Fruit fly (Drosophila melanogaster) whole organism, wandering third instar larva: ENCODE measurements around the gene CCKLR-17D1.

Experiments used
- Abd-B ChIP-seq: fragments of >200 bp; optimal IDR thresholded peaks from 2 replicates; lab custom pipeline; 2017; ENCODE audit warnings: missing biosample characterization, missing genetic modification characterization
- CG32264 ChIP-seq: fragments of 200-800 bp; sonication (Bioruptor generic); optimal IDR thresholded peaks from 2 replicates; lab custom pipeline; 2016; ENCODE audit warnings: missing biosample characterization, missing genetic modification characterization
- CrebA ChIP-seq: fragments of 200-800 bp; sonication (Bioruptor generic); optimal IDR thresholded peaks from 2 replicates; lab custom pipeline; 2016; ENCODE audit warnings: missing biosample characterization, mild to moderate bottlenecking, missing genetic modification characterization, borderline replicate concordance
- Dfd ChIP-seq: fragments of >200 bp; optimal IDR thresholded peaks from 2 replicates; lab custom pipeline; 2017; ENCODE audit warnings: missing biosample characterization, missing genetic modification characterization
- Dif ChIP-seq: fragments of 200-275, 200-300 bp; sonication (Bioruptor generic); optimal IDR thresholded peaks from 2 replicates; lab custom pipeline; 2018; ENCODE audit warnings: missing biosample characterization, missing genetic modification characterization; ENCODE audit not compliant: partially characterized antibody
- GATAd ChIP-seq: sonication (Bioruptor generic); optimal IDR thresholded peaks from 2 replicates; lab custom pipeline; 2016; ENCODE audit warnings: missing biosample characterization, missing genetic modification characterization
- Hnf4 ChIP-seq: fragments of 200-800 bp; sonication (Bioruptor generic); optimal IDR thresholded peaks from 2 replicates; lab custom pipeline; 2016; ENCODE audit warnings: missing biosample characterization, mild to moderate bottlenecking, missing genetic modification characterization
- Hr83 ChIP-seq: fragments of 200-300 bp; sonication (Bioruptor generic); optimal IDR thresholded peaks from 2 replicates; lab custom pipeline; 2016; ENCODE audit warnings: missing biosample characterization, mild to moderate bottlenecking, missing genetic modification characterization, moderate library complexity; ENCODE audit not compliant: poor library complexity, severe bottlenecking
- Jra ChIP-seq: sonication (Bioruptor generic); optimal IDR thresholded peaks from 2 replicates; lab custom pipeline; 2016; ENCODE audit warnings: missing biosample characterization, missing genetic modification characterization
- Myc ChIP-seq: fragments of >200 bp; optimal IDR thresholded peaks from 2 replicates; lab custom pipeline; 2017
- OdsH ChIP-seq: fragments of 200-800 bp; sonication (Bioruptor generic); optimal IDR thresholded peaks from 2 replicates; lab custom pipeline; 2016; ENCODE audit warnings: missing biosample characterization, mild to moderate bottlenecking, missing genetic modification characterization
- Rel ChIP-seq, 2 experiments: fragments of 200-800 bp; sonication (Bioruptor generic) in 1 of 2; optimal IDR thresholded peaks; 2 replicates in 1 of 2; 3 replicates in 1 of 2; lab custom pipeline; 2016 to 2019; ENCODE audit warnings: mild to moderate bottlenecking in 2 of 2, missing biosample characterization in 2 of 2, missing genetic modification characterization in 2 of 2, moderate library complexity in 1 of 2
- Sp1 ChIP-seq: fragments of 200-800 bp; sonication (Bioruptor generic); optimal IDR thresholded peaks from 3 replicates; lab custom pipeline; 2019; ENCODE audit warnings: missing biosample characterization, mild to moderate bottlenecking, missing genetic modification characterization, moderate library complexity
- Vsx2 ChIP-seq: fragments of 200-300, 225-300 bp; sonication (Bioruptor generic); optimal IDR thresholded peaks from 2 replicates; lab custom pipeline; 2018; ENCODE audit warnings: missing biosample characterization, missing genetic modification characterization; ENCODE audit not compliant: partially characterized antibody
- brk ChIP-seq: fragments of 200-800 bp; sonication (Bioruptor generic); optimal IDR thresholded peaks from 2 replicates; lab custom pipeline; 2016; ENCODE audit warnings: missing biosample characterization, mild to moderate bottlenecking, missing genetic modification characterization
- dl ChIP-seq, 2 experiments: fragments of 175-275, 200-275 bp in 1 of 2; fragments of 200-275 bp in 1 of 2; sonication (Bioruptor generic); optimal IDR thresholded peaks; lab custom pipeline; 2018; ENCODE audit warnings: mild to moderate bottlenecking in 2 of 2, missing biosample characterization in 2 of 2, missing genetic modification characterization in 2 of 2, moderate library complexity in 2 of 2; ENCODE audit not compliant: partially characterized antibody in 2 of 2, insufficient read depth in 1 of 2
- dmrt93B ChIP-seq: fragments of 200-800 bp; sonication (Bioruptor generic); optimal IDR thresholded peaks from 2 replicates; lab custom pipeline; 2018; ENCODE audit warnings: missing biosample characterization, mild to moderate bottlenecking, missing genetic modification characterization
- dsf ChIP-seq: sonication (Bioruptor generic); optimal IDR thresholded peaks from 2 replicates; lab custom pipeline; 2016; ENCODE audit warnings: missing biosample characterization, missing genetic modification characterization, borderline replicate concordance
- foxo ChIP-seq, 2 experiments: fragments of 200-800 bp; sonication (Bioruptor generic); optimal IDR thresholded peaks; 2 replicates in 1 of 2; 3 replicates in 1 of 2; lab custom pipeline; 2016 to 2017; ENCODE audit warnings: missing biosample characterization in 2 of 2, missing genetic modification characterization in 2 of 2
- fru ChIP-seq: fragments of 200-800 bp; sonication (Bioruptor generic); optimal IDR thresholded peaks from 3 replicates; lab custom pipeline; 2016; ENCODE audit warnings: missing biosample characterization, mild to moderate bottlenecking, missing genetic modification characterization
- jim ChIP-seq: fragments of 175-275, 200-325 bp; sonication (Bioruptor generic); optimal IDR thresholded peaks from 2 replicates; lab custom pipeline; 2016; ENCODE audit warnings: missing biosample characterization, mild to moderate bottlenecking, missing genetic modification characterization
- lola ChIP-seq: fragments of >200 bp; optimal IDR thresholded peaks from 2 replicates; lab custom pipeline; 2017; ENCODE audit warnings: missing biosample characterization, missing genetic modification characterization
- pan ChIP-seq: fragments of >200 bp; optimal IDR thresholded peaks from 2 replicates; lab custom pipeline; 2017
- psq ChIP-seq: fragments of 200-800 bp; sonication (Bioruptor generic); optimal IDR thresholded peaks from 3 replicates; lab custom pipeline; 2017; ENCODE audit warnings: missing biosample characterization, mild to moderate bottlenecking, missing genetic modification characterization, moderate library complexity
- rgr ChIP-seq: fragments of 200-800 bp; sonication (Bioruptor generic); optimal IDR thresholded peaks from 3 replicates; lab custom pipeline; 2016; ENCODE audit warnings: missing biosample characterization, mild to moderate bottlenecking, missing genetic modification characterization
- sv ChIP-seq: fragments of 200-800 bp; sonication (Bioruptor generic); optimal IDR thresholded peaks from 3 replicates; lab custom pipeline; 2016; ENCODE audit warnings: missing biosample characterization, missing genetic modification characterization
- tai ChIP-seq: sonication (Bioruptor generic); optimal IDR thresholded peaks from 2 replicates; lab custom pipeline; 2016; ENCODE audit warnings: missing biosample characterization, missing genetic modification characterization
- usp ChIP-seq: fragments of >200 bp; optimal IDR thresholded peaks from 2 replicates; lab custom pipeline; 2017; ENCODE audit warnings: missing biosample characterization, missing genetic modification characterization
- woc ChIP-seq: sonication (Bioruptor generic); optimal IDR thresholded peaks from 2 replicates; lab custom pipeline; 2016; ENCODE audit warnings: missing biosample characterization, mild to moderate bottlenecking, missing genetic modification characterization

The CCKLR-17D1 gene

dm6 chrX:18703875-18704274, 22.5 kb downstream of the CCKLR-17D1 start:
- TF ChIP-seq Dfd (GFP tag; lab: Kevin White, UChicago) (no peak), Rel (GFP tag; optimal IDR thresholded peaks at IDR 0.05; lab: Kevin White, UChicago) (no peak), Rel (tag; optimal IDR thresholded peaks at IDR 0.05; lab: Kevin White, UChicago) (no peak), Vsx2 (GFP tag; lab: Kevin White, UChicago) (no peak), CG32264 (no peak), Sp1 (GFP tag; lab: Kevin White, UChicago) (no peak), Myc (no peak), usp (no peak), woc (no peak), lola (GFP tag; lab: Kevin White, UChicago) (no peak), OdsH (no peak), GATAd (no peak), dmrt93B (GFP tag; lab: Kevin White, UChicago) (no peak), dl (GFP tag; optimal IDR thresholded peaks at IDR 0.05; lab: Kevin White, UChicago; ENCODE audit: insufficient read depth in 1 of 2, partially characterized antibody in 2 of 2) (no peak), fru (GFP tag; lab: Kevin White, UChicago) (no peak), psq (GFP tag; lab: Kevin White, UChicago) (no peak), Hr83 (GFP tag; lab: Kevin White, UChicago) (no peak)

- no peak for TF ChIP-seq OdsH
These were observed 24.1 kb downstream of the CCKLR-17D1 start for dm6 chrX:18702245-18702644.

dm6 chrX:18701752-18702151, 24.6 kb downstream of the CCKLR-17D1 start:
- TF ChIP-seq dmrt93B (GFP tag; lab: Kevin White, UChicago) (no peak), foxo (GFP tag; optimal IDR thresholded peaks at IDR 0.05; lab: Kevin White, UChicago) (no peak), Abd-B (no peak), dsf (GFP tag; lab: Kevin White, UChicago) (no peak), tai (GFP tag; lab: Kevin White, UChicago) (no peak), Hnf4 (GFP tag; lab: Kevin White, UChicago) (no peak), GATAd (no peak), jim (GFP tag; lab: Kevin White, UChicago) (no peak), usp (no peak), sv (GFP tag; lab: Kevin White, UChicago) (no peak), CG32264 (no peak), Vsx2 (GFP tag; lab: Kevin White, UChicago) (no peak), pan (lab: Kevin White, UChicago) (no peak), Hr83 (GFP tag; lab: Kevin White, UChicago) (no peak), psq (GFP tag; lab: Kevin White, UChicago) (no peak), Jra (GFP tag; lab: Kevin White, UChicago) (no peak), Dif (GFP tag; lab: Kevin White, UChicago) (no peak), Rel (GFP tag; optimal IDR thresholded peaks at IDR 0.05; lab: Kevin White, UChicago) (no peak), Rel (tag; optimal IDR thresholded peaks at IDR 0.05; lab: Kevin White, UChicago) (no peak), CrebA (no peak), lola (GFP tag; lab: Kevin White, UChicago) (no peak)

- TF ChIP-seq foxo (GFP tag; optimal IDR thresholded peaks at IDR 0.05; lab: Kevin White, UChicago) (no peak), CG32264 (no peak), CrebA (no peak), rgr (GFP tag; lab: Kevin White, UChicago) (no peak), Vsx2 (GFP tag; lab: Kevin White, UChicago) (no peak), GATAd (no peak), Rel (GFP tag; optimal IDR thresholded peaks at IDR 0.05; lab: Kevin White, UChicago) (no peak), Rel (tag; optimal IDR thresholded peaks at IDR 0.05; lab: Kevin White, UChicago) (no peak), woc (no peak), brk (GFP tag; lab: Kevin White, UChicago) (no peak)
These were observed 25.8 kb downstream of the CCKLR-17D1 start for dm6 chrX:18700586-18700985.

- no peak for TF ChIP-seq dsf (GFP tag; lab: Kevin White, UChicago)
- TF ChIP-seq, all 38 proteins: peak for 0
These were observed 26.9 kb downstream of the CCKLR-17D1 start for dm6 chrX:18699268-18700140.
